Worm (Caenorhabditis elegans) whole organism, L4 larva: Measurements from ENCODE around the gene T23B12.11.

Experiments used
- F37D6.2 ChIP-seq: sonication (generic microtip); optimal IDR thresholded peaks from 2 replicates; lab custom pipeline; 2016; ENCODE audit warnings: mild to moderate bottlenecking, missing genetic modification characterization, missing compliant biosample characterization
- F49E8.2 ChIP-seq: sonication (generic microtip); optimal IDR thresholded peaks from 2 replicates; lab custom pipeline; 2016; ENCODE audit warnings: missing compliant biosample characterization, mild to moderate bottlenecking, missing genetic modification characterization, borderline replicate concordance
- Y48G9A.11 ChIP-seq: fragments of 200-800 bp; sonication (Bioruptor generic); IDR thresholded peaks from 2 replicates; pipeline ENCODE4 v1.3.6; 2022; ENCODE audit warnings: missing genetic modification reagents, missing genetic modification characterization, missing compliant biosample characterization
- ZK546.5 ChIP-seq, 2 experiments: sonication (generic microtip); optimal IDR thresholded peaks; 2 replicates each; lab custom pipeline; 2017; ENCODE audit warnings: missing biosample characterization in 2 of 2, missing genetic modification characterization in 2 of 2
- aha-1 ChIP-seq: fragments of 150-350 bp; peaks from one replicate; lab custom pipeline; 2014; ENCODE audit warnings: missing biosample characterization, missing genetic modification characterization
- ama-1 ChIP-seq: fragments of 150-350 bp; optimal IDR thresholded peaks from 2 replicates; lab custom pipeline; 2014; ENCODE audit warnings: inconsistent platforms, mixed read lengths
- arid-1 ChIP-seq: fragments of 200-800 bp; sonication (Bioruptor generic); conservative IDR thresholded peaks from 2 replicates; pipeline ENCODE4 v1.3.6; 2022; ENCODE audit warnings: missing genetic modification reagents, missing genetic modification characterization, missing compliant biosample characterization
- ceh-82 ChIP-seq: sonication (generic microtip); optimal IDR thresholded peaks from 2 replicates; lab custom pipeline; 2017; ENCODE audit warnings: missing biosample characterization, missing genetic modification characterization
- ces-1 ChIP-seq: fragments of 150-350 bp; sonication (generic microtip); optimal IDR thresholded peaks from 4 replicates; lab custom pipeline; 2014; ENCODE audit warnings: missing biosample characterization, missing genetic modification reagents, missing genetic modification characterization
- daf-16 ChIP-seq, 3 experiments: sonication (generic microtip); optimal IDR thresholded peaks; 2 replicates each; lab custom pipeline; 2016 to 2017; ENCODE audit warnings: missing genetic modification characterization in 3 of 3, missing genetic modification reagents in 3 of 3, mild to moderate bottlenecking in 2 of 3, missing compliant biosample characterization in 2 of 3, missing biosample characterization in 1 of 3, moderate library complexity in 1 of 3
- dpl-1 ChIP-seq: fragments of 150-350 bp; optimal IDR thresholded peaks from 2 replicates; lab custom pipeline; 2014; ENCODE audit warnings: missing biosample characterization, missing genetic modification reagents, missing genetic modification characterization
- hlh-30 ChIP-seq: sonication (generic microtip); optimal IDR thresholded peaks from 2 replicates; lab custom pipeline; 2017; ENCODE audit warnings: antibody characterized with exemption, mild to moderate bottlenecking, missing genetic modification characterization, missing compliant biosample characterization; ENCODE audit not compliant: insufficient read depth
- jun-1 ChIP-seq: fragments of 150-350 bp; optimal IDR thresholded peaks from 2 replicates; lab custom pipeline; 2014; ENCODE audit warnings: missing biosample characterization, missing genetic modification reagents, missing genetic modification characterization
- lin-1 ChIP-seq: fragments of 200-800 bp; sonication (Bioruptor generic); IDR thresholded peaks from 2 replicates; pipeline ENCODE4 v1.3.6; 2022; ENCODE audit warnings: missing genetic modification reagents, missing genetic modification characterization, missing compliant biosample characterization
- lin-13 ChIP-seq: fragments of 150-350 bp; optimal IDR thresholded peaks from 2 replicates; lab custom pipeline; 2014; ENCODE audit warnings: missing biosample characterization, missing genetic modification reagents, missing genetic modification characterization
- lin-15B ChIP-seq: fragments of 150-350 bp; sonication (generic microtip); optimal IDR thresholded peaks from 3 replicates; lab custom pipeline; 2014; ENCODE audit warnings: missing biosample characterization, missing genetic modification characterization
- lin-29 ChIP-seq: fragments of 200-800 bp; sonication (Bioruptor generic); IDR thresholded peaks from 2 replicates; pipeline ENCODE4 v1.3.6; 2022; ENCODE audit warnings: missing genetic modification reagents, missing genetic modification characterization, missing compliant biosample characterization
- lin-38 ChIP-seq: fragments of 200-800 bp; sonication (Bioruptor generic); IDR thresholded peaks from 2 replicates; pipeline ENCODE4 v1.3.6; 2022; ENCODE audit warnings: missing genetic modification reagents, missing genetic modification characterization, missing compliant biosample characterization
- madf-5 ChIP-seq, 2 experiments: fragments of 200-800 bp; sonication (Bioruptor generic); IDR thresholded peaks; 2 replicates each; pipeline ENCODE4 v1.3.6; 2022; ENCODE audit warnings: missing compliant biosample characterization in 2 of 2, missing genetic modification characterization in 2 of 2
- madf-9 ChIP-seq: fragments of 200-800 bp; sonication (Bioruptor generic); conservative IDR thresholded peaks from 2 replicates; pipeline ENCODE4 v1.3.6; 2022; ENCODE audit warnings: missing genetic modification reagents, missing genetic modification characterization, missing compliant biosample characterization
- mes-2 ChIP-seq: sonication (generic microtip); optimal IDR thresholded peaks from 2 replicates; lab custom pipeline; 2016; ENCODE audit warnings: missing genotype, mild to moderate bottlenecking, missing genetic modification characterization, missing compliant biosample characterization; ENCODE audit not compliant: poor library complexity, severe bottlenecking
- nhr-102 ChIP-seq: sonication (generic microtip); optimal IDR thresholded peaks from 2 replicates; lab custom pipeline; 2016; ENCODE audit warnings: mild to moderate bottlenecking, missing genetic modification characterization, moderate library complexity, missing compliant biosample characterization
- nhr-11 ChIP-seq: fragments of 150-350 bp; optimal IDR thresholded peaks from 2 replicates; lab custom pipeline; 2014; ENCODE audit warnings: missing biosample characterization, missing genetic modification characterization
- nhr-111 ChIP-seq: fragments of 200-800 bp; sonication (Bioruptor generic); optimal IDR thresholded peaks from 2 replicates; lab custom pipeline; 2018; ENCODE audit warnings: mild to moderate bottlenecking, missing genetic modification characterization, missing compliant biosample characterization
- nhr-48 ChIP-seq: sonication (generic microtip); optimal IDR thresholded peaks from 2 replicates; lab custom pipeline; 2016; ENCODE audit warnings: mild to moderate bottlenecking, missing genetic modification characterization, missing compliant biosample characterization
- nhr-6 ChIP-seq: fragments of 150-350 bp; optimal IDR thresholded peaks from 2 replicates; lab custom pipeline; 2014; ENCODE audit warnings: missing biosample characterization, missing genetic modification characterization
- php-3 ChIP-seq: fragments of 200-800 bp; sonication (Bioruptor generic); IDR thresholded peaks from 2 replicates; pipeline ENCODE4 v1.3.6; 2022; ENCODE audit warnings: missing genetic modification reagents, missing genetic modification characterization, missing compliant biosample characterization
- rbr-2 ChIP-seq: sonication (generic microtip); optimal IDR thresholded peaks from 2 replicates; lab custom pipeline; 2016; ENCODE audit warnings: missing genotype, missing genetic modification characterization, missing compliant biosample characterization
- saeg-2 ChIP-seq: fragments of 200-800 bp; sonication (Bioruptor generic); IDR thresholded peaks from 2 replicates; pipeline ENCODE4 v1.3.6; 2022; ENCODE audit warnings: missing genetic modification reagents, missing genetic modification characterization, missing compliant biosample characterization
- sdz-12 ChIP-seq: fragments of 200-800 bp; sonication (Bioruptor generic); optimal IDR thresholded peaks from 2 replicates; lab custom pipeline; 2018; ENCODE audit warnings: mild to moderate bottlenecking, missing genetic modification characterization, missing compliant biosample characterization
- snpc-1.2 ChIP-seq: fragments of 200-800 bp; sonication (Bioruptor generic); IDR thresholded peaks from 2 replicates; pipeline ENCODE4 v1.3.6; 2022; ENCODE audit warnings: missing genetic modification reagents, missing genetic modification characterization, missing compliant biosample characterization
- snpc-4 ChIP-seq: fragments of 150-350 bp; optimal IDR thresholded peaks from 2 replicates; lab custom pipeline; 2014; ENCODE audit warnings: missing biosample characterization, missing genetic modification characterization
- spr-3 ChIP-seq: fragments of 200-800 bp; sonication (Bioruptor generic); optimal IDR thresholded peaks from 2 replicates; lab custom pipeline; 2018; ENCODE audit warnings: mild to moderate bottlenecking, missing genetic modification characterization, missing compliant biosample characterization
- tag-97 ChIP-seq: fragments of 200-800 bp; sonication (Bioruptor generic); IDR thresholded peaks from 2 replicates; pipeline ENCODE4 v1.3.6; 2022; ENCODE audit warnings: missing genetic modification characterization, missing compliant biosample characterization
- unc-130 ChIP-seq: sonication (generic microtip); optimal IDR thresholded peaks from 2 replicates; lab custom pipeline; 2016; ENCODE audit warnings: missing genetic modification reagents, missing genetic modification characterization, missing compliant biosample characterization
- unc-39 ChIP-seq: sonication (generic microtip); optimal IDR thresholded peaks from 2 replicates; lab custom pipeline; 2017; ENCODE audit warnings: missing biosample characterization, missing genetic modification characterization
- vab-7 ChIP-seq: fragments of 200-800 bp; sonication (Bioruptor generic); IDR thresholded peaks from 2 replicates; pipeline ENCODE4 v1.3.6; 2022; ENCODE audit warnings: missing genetic modification reagents, missing genetic modification characterization, missing compliant biosample characterization
- zfp-2 ChIP-seq: sonication (generic microtip); optimal IDR thresholded peaks from 2 replicates; lab custom pipeline; 2016; ENCODE audit warnings: mild to moderate bottlenecking, missing genetic modification characterization, missing compliant biosample characterization

The T23B12.11 gene

ce11 chrV:8413432-8414021, 41.7 kb upstream of the T23B12.11 start, which contains the start of gene vha-18:
Gene vha-18, minus strand, starts transcription at chrV:8413482.
- TF ChIP-seq nhr-6 (tag; lab: Kevin White, UChicago) (no peak), lin-15B (tag; lab: Kevin White, UChicago) (no peak), ceh-82 (no peak), F49E8.2 (peak; percentile 88), Y48G9A.11 (GFP tag; lab: Robert Waterston, UW) (peak; percentile 90), zfp-2 (tag; lab: Kevin White, UChicago) (no peak), lin-38 (GFP tag; lab: Robert Waterston, UW) (peak; percentile 97), tag-97 (GFP tag; lab: Robert Waterston, UW) (no peak), nhr-11 (tag; lab: Kevin White, UChicago) (no peak), snpc-1.2 (GFP tag; lab: Robert Waterston, UW) (peak; percentile 71), unc-130 (GFP tag; lab: Kevin White, UChicago) (peak; percentile 86), rbr-2 (tag; lab: Kevin White, UChicago) (no peak)
- TF ChIP-seq, all 104 proteins: peak for 5

DNA sequence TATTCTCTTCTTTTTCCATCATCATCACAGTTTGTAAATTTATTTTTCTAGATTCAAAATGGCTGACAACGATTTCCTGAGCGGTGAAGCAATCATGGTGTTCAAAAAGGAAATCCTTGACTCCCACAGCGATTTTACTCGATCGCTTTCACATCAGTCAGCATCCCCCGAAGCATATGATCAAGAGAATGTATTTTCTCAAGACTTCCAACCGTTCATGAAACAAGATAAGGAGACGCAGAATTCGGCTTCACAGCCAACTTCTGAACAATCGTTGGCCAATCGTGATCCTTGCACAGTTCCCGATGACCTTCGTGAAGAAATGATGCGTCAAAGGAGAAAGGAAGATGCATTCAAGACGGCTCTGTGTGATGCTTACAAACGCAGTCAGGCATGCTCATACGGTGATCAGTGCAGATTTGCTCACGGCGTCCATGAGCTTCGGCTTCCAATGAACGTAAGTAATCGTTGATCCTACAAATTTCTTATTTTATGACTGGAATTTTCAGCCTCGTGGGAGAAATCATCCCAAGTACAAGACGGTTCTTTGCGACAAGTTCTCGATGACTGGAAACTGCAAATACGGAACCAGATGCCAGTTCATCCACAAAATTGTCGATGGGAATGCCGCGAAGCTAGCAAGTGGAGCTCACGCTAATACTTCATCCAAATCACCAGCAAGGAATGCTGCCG, 41.0 kb upstream of the T23B12.11 start, which contains the start of gene pos-1:
pos-1 (plus strand) TSS at position 51 of the 693 bp plus-strand sequence.
- TF ChIP-seq nhr-111 (GFP tag; lab: Kevin White, UChicago) (no peak), dpl-1 (GFP tag; lab: Kevin White, UChicago) (no peak), aha-1 (peak; percentile 97)

- TF ChIP-seq ces-1 (GFP tag; lab: Kevin White, UChicago) (no peak), madf-9 (GFP tag; lab: Robert Waterston, UW) (no peak), unc-130 (GFP tag; lab: Kevin White, UChicago) (peak; percentile 37), ZK546.5 (tag; optimal IDR thresholded peaks at IDR 0.05; lab: Kevin White, UChicago) (no peak), php-3 (GFP tag; lab: Robert Waterston, UW) (0 out of 2 replicates have a peak, but pooled peaks have one; percentile 5), snpc-1.2 (GFP tag; lab: Robert Waterston, UW) (peak; percentile 58; the same call in 1 of the 2 replicates), lin-38 (GFP tag; lab: Robert Waterston, UW) (peak; percentile 70), lin-29 (GFP tag; lab: Robert Waterston, UW) (no peak), snpc-4 (tag; lab: Kevin White, UChicago) (no peak), lin-1 (GFP tag; lab: Robert Waterston, UW) (no peak), nhr-48 (tag; lab: Kevin White, UChicago) (peak; percentile 29), nhr-102 (tag; lab: Kevin White, UChicago) (peak; percentile 38), spr-3 (GFP tag; lab: Kevin White, UChicago) (peak; percentile 42), madf-5 (GFP tag; IDR thresholded peaks at IDR 0.05; lab: Robert Waterston, UW) (no peak), saeg-2 (GFP tag; lab: Robert Waterston, UW) (no peak), F49E8.2 (peak; percentile 78), hlh-30 (tag; lab: Kevin White, UChicago) (no peak), nhr-11 (tag; lab: Kevin White, UChicago) (no peak)
Observed at ce11 chrV:8415113-8415530, 40.1 kb upstream of the T23B12.11 start.

DNA sequence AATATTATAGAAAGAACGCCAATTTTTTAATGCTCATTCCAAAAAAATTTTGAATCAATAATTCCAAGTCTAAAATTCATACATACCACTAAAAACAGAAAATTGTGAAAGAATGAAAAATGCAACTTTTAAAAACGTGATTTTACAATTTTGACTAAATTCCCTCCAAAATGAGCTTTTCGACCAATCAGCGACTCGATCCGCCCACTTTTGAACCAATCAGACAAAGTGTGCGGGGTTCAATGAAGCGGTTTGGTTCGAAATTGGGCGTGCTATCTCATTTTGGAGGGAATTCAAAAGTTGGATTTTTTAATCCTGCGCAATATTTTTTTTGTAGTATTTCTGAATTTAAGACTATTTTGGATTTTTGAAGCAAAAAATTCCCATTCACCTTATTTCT, 37.9 kb upstream of the T23B12.11 start:
- TF ChIP-seq sdz-12 (GFP tag; lab: Kevin White, UChicago) (no peak), lin-13 (GFP tag; lab: Kevin White, UChicago) (no peak), arid-1 (GFP tag; lab: Robert Waterston, UW) (no peak), ama-1 (lab: Kevin White, UChicago) (no peak), vab-7 (GFP tag; lab: Robert Waterston, UW) (no peak), F37D6.2 (tag; lab: Kevin White, UChicago) (no peak), ZK546.5 (tag; optimal IDR thresholded peaks at IDR 0.05; lab: Kevin White, UChicago) (no peak), mes-2 (tag; lab: Kevin White, UChicago) (no peak), daf-16 (GFP tag; optimal IDR thresholded peaks at IDR 0.05; lab: Kevin White, UChicago) (no peak), daf-16 (tag; optimal IDR thresholded peaks at IDR 0.05; lab: Kevin White, UChicago) (no peak), jun-1 (no peak), snpc-4 (tag; lab: Kevin White, UChicago) (no peak), aha-1 (no peak), unc-39 (tag; lab: Kevin White, UChicago) (no peak)
- TF ChIP-seq, all 104 proteins: peak for 0
